Fruit fly (Drosophila melanogaster) S2 (cell line): ENCODE measurements around the gene Atg8b.

Experiments
- CG8478 ChIP-seq: fragments of >200 bp; optimal IDR thresholded peaks from 2 replicates; lab custom pipeline; 2018
- CTCF ChIP-seq, 2 experiments: fragments of >200 bp; optimal IDR thresholded peaks; 2 replicates each; lab custom pipeline; 2018

DNA sequence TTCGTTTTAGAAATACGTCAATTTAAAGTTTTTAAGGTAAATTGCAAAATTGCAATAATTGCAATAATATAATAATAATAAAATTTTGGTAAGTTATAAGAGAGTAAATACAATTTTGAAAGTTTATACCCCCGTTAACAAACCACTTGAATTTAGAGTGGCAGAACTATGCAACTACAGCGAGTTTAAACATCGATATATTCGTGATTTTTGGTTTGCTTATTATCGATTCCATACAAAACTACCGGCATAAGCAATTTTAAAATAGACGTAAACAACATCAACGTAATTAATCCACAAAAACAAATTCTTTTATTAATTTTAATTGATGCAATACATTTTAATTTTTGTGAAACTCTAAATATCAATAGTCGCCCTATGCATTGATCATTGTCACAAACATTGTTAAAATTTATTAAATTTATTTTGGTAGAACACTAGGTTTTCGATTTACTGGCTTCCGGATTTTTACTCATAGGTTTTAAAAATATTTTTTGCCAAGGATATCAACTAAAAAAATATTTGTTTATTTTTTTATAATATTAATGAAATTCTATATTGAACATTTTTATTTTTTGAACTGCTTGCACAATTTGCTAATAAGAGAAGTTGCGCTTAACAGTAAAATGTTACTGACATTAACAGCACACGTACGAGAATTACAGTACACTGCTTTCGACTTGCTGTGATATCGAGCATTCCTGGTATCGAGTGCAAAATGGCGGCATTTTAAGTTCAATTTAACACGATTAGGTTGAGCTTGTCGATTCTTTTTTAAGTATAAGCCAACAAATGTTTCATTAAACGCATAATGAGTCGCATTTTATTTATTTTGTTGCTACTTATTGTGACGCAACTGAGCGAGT lies 5.9 kb downstream of the Atg8b start, which contains the start of gene Pxt:
- no peak for TF ChIP-seq CG8478 (lab: Kevin White, UChicago)
- TF ChIP-seq CTCF (optimal IDR thresholded peaks at IDR 0.05; lab: Kevin White, UChicago): peak in 1 of 2 experiments; percentile 30
